Fruit fly (Drosophila melanogaster): ENCODE results near the gene CG42233.

CG42233 gene

dm6 chr3R:31824200-31824599, 19.1 kb upstream of the CG42233 start (continued):
- no peak for TF ChIP-seq unc-4 (GFP tag; IDR thresholded peaks at IDR 0.05; ENCODE audit: partially characterized antibody)
- TF ChIP-seq pita (GFP tag; optimal IDR thresholded peaks at IDR 0.05) = no peak
- TF ChIP-seq Ets97D (GFP tag; optimal IDR thresholded peaks at IDR 0.05) = peak; percentile 16
- TF ChIP-seq HHEX (GFP tag; optimal IDR thresholded peaks at IDR 0.05) = no peak
- TF ChIP-seq CG13424 (tag; optimal IDR thresholded peaks at IDR 0.05) = no peak
- TF ChIP-seq CG11398 (GFP tag; optimal IDR thresholded peaks at IDR 0.05) = no peak
- 0 out of 4 replicates have a peak, but pooled peaks have one; percentile 16 for TF ChIP-seq chinmo (GFP tag; IDR thresholded peaks at IDR 0.05; ENCODE audit: partially characterized antibody)
- TF ChIP-seq CG7372 (GFP tag; IDR thresholded peaks at IDR 0.05) = peak; percentile 44; the same call in 1 of the 2 replicates
- TF ChIP-seq ap (GFP tag; IDR thresholded peaks at IDR 0.05) = no peak
- TF ChIP-seq CG2120 (GFP tag; optimal IDR thresholded peaks at IDR 0.05) = no peak
- no peak for TF ChIP-seq Meics (GFP tag; optimal IDR thresholded peaks at IDR 0.05)
- TF ChIP-seq tio (GFP tag; optimal IDR thresholded peaks at IDR 0.05) = no peak
- TF ChIP-seq Fer3 (tag; optimal IDR thresholded peaks at IDR 0.05) = no peak
- TF ChIP-seq Dek (tag; optimal IDR thresholded peaks at IDR 0.05) = no peak
- no peak for TF ChIP-seq CG11560 (tag; IDR thresholded peaks at IDR 0.05)
- TF ChIP-seq hkb (optimal IDR thresholded peaks at IDR 0.05) = no peak
- TF ChIP-seq hkb (GFP tag; IDR thresholded peaks at IDR 0.05) = no peak
- TF ChIP-seq prd (optimal IDR thresholded peaks at IDR 0.05) = no peak
- TF ChIP-seq prd (GFP tag; IDR thresholded peaks at IDR 0.05) = no peak
- no peak for TF ChIP-seq CG3065 (GFP tag; optimal IDR thresholded peaks at IDR 0.05)
- no peak for TF ChIP-seq Fer2 (tag; optimal IDR thresholded peaks at IDR 0.05)
- TF ChIP-seq dati (GFP tag; IDR thresholded peaks at IDR 0.05) = no peak
- TF ChIP-seq nmo (GFP tag; optimal IDR thresholded peaks at IDR 0.05) = no peak
- TF ChIP-seq ac (GFP tag; optimal IDR thresholded peaks at IDR 0.05) = no peak
- no peak for TF ChIP-seq dysf (GFP tag; IDR thresholded peaks at IDR 0.05)
- no peak for TF ChIP-seq fru (optimal IDR thresholded peaks at IDR 0.05)
- TF ChIP-seq pfk (GFP tag; optimal IDR thresholded peaks at IDR 0.05) = no peak
- TF ChIP-seq lov (optimal IDR thresholded peaks at IDR 0.05) = no peak
- TF ChIP-seq lov (GFP tag; IDR thresholded peaks at IDR 0.05) = no peak
- TF ChIP-seq E2f1 (GFP tag; IDR thresholded peaks at IDR 0.05) = no peak
- TF ChIP-seq CG10209 (GFP tag; optimal IDR thresholded peaks at IDR 0.05) = no peak
- TF ChIP-seq CG18599 (GFP tag; optimal IDR thresholded peaks at IDR 0.05) = peak; percentile 9
- TF ChIP-seq HLHmδ (GFP tag; optimal IDR thresholded peaks at IDR 0.05) = no peak
- no peak for TF ChIP-seq Abd-B (GFP tag; optimal IDR thresholded peaks at IDR 0.05)
- peak; percentile 63 for TF ChIP-seq Deaf1 (tag; optimal IDR thresholded peaks at IDR 0.05)
- TF ChIP-seq br (optimal IDR thresholded peaks at IDR 0.05) = no peak
- TF ChIP-seq lab (GFP tag; optimal IDR thresholded peaks at IDR 0.05) = peak; percentile 16
- no peak for TF ChIP-seq gt (GFP tag; IDR thresholded peaks at IDR 0.05)
- no peak for TF ChIP-seq CG2129 (GFP tag; IDR thresholded peaks at IDR 0.05; ENCODE audit: partially characterized antibody)
- no peak for TF ChIP-seq trem (tag; optimal IDR thresholded peaks at IDR 0.05)
- no peak for TF ChIP-seq CG9797 (GFP tag; optimal IDR thresholded peaks at IDR 0.05)
- no peak for TF ChIP-seq C15 (GFP tag; IDR thresholded peaks at IDR 0.05)
- no peak for TF ChIP-seq run (tag; optimal IDR thresholded peaks at IDR 0.05)
- no peak for TF ChIP-seq insv (GFP tag; optimal IDR thresholded peaks at IDR 0.05)
- no peak for TF ChIP-seq crc (GFP tag; optimal IDR thresholded peaks at IDR 0.05)
- TF ChIP-seq Blimp-1 (GFP tag; optimal IDR thresholded peaks at IDR 0.05) = no peak
- TF ChIP-seq CG3163 (GFP tag; optimal IDR thresholded peaks at IDR 0.05) = no peak
- no peak for TF ChIP-seq pzg (GFP tag; optimal IDR thresholded peaks at IDR 0.05)
- TF ChIP-seq CG12659 (GFP tag; optimal IDR thresholded peaks at IDR 0.05) = no peak
- TF ChIP-seq CG10543 (GFP tag; optimal IDR thresholded peaks at IDR 0.05) = no peak
- TF ChIP-seq NfI (GFP tag; optimal IDR thresholded peaks at IDR 0.05) = no peak
- TF ChIP-seq CG17829 (tag; optimal IDR thresholded peaks at IDR 0.05) = no peak

Measured in whole organism, embryonic.